Fruit fly (Drosophila melanogaster) whole organism, embryonic: Measurements from ENCODE around the gene BBIP1.

Experiments used
- Abd-B ChIP-seq: fragments of 200-800 bp; sonication (Bioruptor generic); optimal IDR thresholded peaks from 2 replicates; lab custom pipeline; 2018; ENCODE audit warnings: missing biosample characterization, mild to moderate bottlenecking, missing genetic modification characterization, moderate library complexity
- B-H2 ChIP-seq: fragments of 200-800 bp; sonication (Bioruptor generic); optimal IDR thresholded peaks from 2 replicates; lab custom pipeline; 2018; ENCODE audit warnings: missing biosample characterization, mild to moderate bottlenecking, missing genetic modification characterization
- CG10267 ChIP-seq: fragments of 200-800 bp; sonication (Bioruptor generic); optimal IDR thresholded peaks from 2 replicates; lab custom pipeline; 2018; ENCODE audit warnings: missing biosample characterization, mild to moderate bottlenecking, missing genetic modification characterization, moderate library complexity
- CG10431 ChIP-seq: fragments of 200-800 bp; sonication (Bioruptor generic); optimal IDR thresholded peaks from 3 replicates; lab custom pipeline; 2018; ENCODE audit warnings: missing biosample characterization, mild to moderate bottlenecking, missing genetic modification characterization
- CG11093 ChIP-seq: fragments of 200-800 bp; sonication (Bioruptor generic); IDR thresholded peaks from 3 replicates; pipeline ENCODE4 v1.3.6; 2022; ENCODE audit warnings: missing biosample characterization, missing genetic modification characterization
- CG11723 ChIP-seq: fragments of 200-800 bp; sonication (Bioruptor generic); optimal IDR thresholded peaks from 2 replicates; lab custom pipeline; 2017; ENCODE audit warnings: missing biosample characterization, mild to moderate bottlenecking, missing genetic modification characterization
- CG13424 ChIP-seq: fragments of 200-800 bp; sonication (Bioruptor generic); optimal IDR thresholded peaks from 2 replicates; lab custom pipeline; 2019; ENCODE audit warnings: missing biosample characterization, mild to moderate bottlenecking, missing genetic modification characterization, moderate library complexity
- CG13624 ChIP-seq: fragments of 200-800 bp; sonication (Bioruptor generic); optimal IDR thresholded peaks from 2 replicates; lab custom pipeline; 2016; ENCODE audit warnings: missing biosample characterization, missing genetic modification characterization
- CG14050 ChIP-seq: fragments of 200-800 bp; sonication (Bioruptor generic); IDR thresholded peaks from 3 replicates; pipeline ENCODE4 v1.3.6; 2022; ENCODE audit warnings: missing biosample characterization, missing genetic modification characterization
- CG14667 ChIP-seq: fragments of 200-800 bp; sonication (Bioruptor generic); IDR thresholded peaks from 2 replicates; pipeline ENCODE4 v1.3.6; 2022; ENCODE audit warnings: missing biosample characterization, missing genetic modification characterization
- CG14965 ChIP-seq: fragments of 200-800 bp; sonication (Bioruptor generic); optimal IDR thresholded peaks from 2 replicates; lab custom pipeline; 2016; ENCODE audit warnings: missing biosample characterization, missing genetic modification characterization, borderline replicate concordance
- CG1529 ChIP-seq: fragments of 200-800 bp; sonication (Bioruptor generic); optimal IDR thresholded peaks from 3 replicates; lab custom pipeline; 2018; ENCODE audit warnings: missing biosample characterization, missing genetic modification characterization
- CG15601 ChIP-seq: fragments of 200-800 bp; sonication (Bioruptor generic); optimal IDR thresholded peaks from 3 replicates; lab custom pipeline; 2019; ENCODE audit warnings: missing biosample characterization, mild to moderate bottlenecking, missing genetic modification characterization, moderate library complexity
- CG16815 ChIP-seq: fragments of 200-800 bp; sonication (Bioruptor generic); optimal IDR thresholded peaks from 3 replicates; lab custom pipeline; 2017; ENCODE audit warnings: missing biosample characterization, mild to moderate bottlenecking, missing genetic modification characterization
- CG18011 ChIP-seq: fragments of 200-800 bp; sonication (Bioruptor generic); optimal IDR thresholded peaks from 2 replicates; lab custom pipeline; 2017; ENCODE audit warnings: missing biosample characterization, missing genetic modification characterization, mild to moderate bottlenecking, moderate library complexity, missing genotype
- CG31441 ChIP-seq: fragments of 200-800 bp; sonication (Bioruptor generic); IDR thresholded peaks from 2 replicates; pipeline ENCODE4 v1.3.6; 2022; ENCODE audit warnings: missing biosample characterization, missing genetic modification characterization
- CG6272 ChIP-seq: fragments of 200-800 bp; sonication (Bioruptor generic); IDR thresholded peaks from 2 replicates; pipeline ENCODE4 v1.3.6; 2022; ENCODE audit warnings: missing biosample characterization, missing genetic modification characterization
- CG7839 ChIP-seq: fragments of 200-800 bp; sonication (Bioruptor generic); optimal IDR thresholded peaks from 3 replicates; lab custom pipeline; 2018; ENCODE audit warnings: missing biosample characterization, mild to moderate bottlenecking, missing genetic modification characterization, moderate library complexity
- CG8924 ChIP-seq: fragments of 200-800 bp; optimal IDR thresholded peaks from 3 replicates; lab custom pipeline; 2019; ENCODE audit warnings: missing biosample characterization, mild to moderate bottlenecking, missing genetic modification characterization, moderate library complexity
- D ChIP-seq, 2 experiments: fragments of 200-800 bp in 1 of 2; fragments of >200 bp in 1 of 2; sonication (Bioruptor generic) in 1 of 2; optimal IDR thresholded peaks; 2 replicates in 1 of 2; 3 replicates in 1 of 2; lab custom pipeline; 2017; ENCODE audit warnings: mild to moderate bottlenecking in 1 of 2, missing biosample characterization in 1 of 2, missing genetic modification characterization in 1 of 2, missing genetic modification reagents in 1 of 2
- Dip3 ChIP-seq: fragments of 200-800 bp; sonication (Bioruptor generic); optimal IDR thresholded peaks from 3 replicates; lab custom pipeline; 2016; ENCODE audit warnings: missing biosample characterization, missing genetic modification characterization
- Doc3 ChIP-seq: fragments of 200-800 bp; sonication (Bioruptor generic); IDR thresholded peaks from 3 replicates; pipeline ENCODE4 v1.3.6; 2022; ENCODE audit warnings: missing biosample characterization, missing genetic modification characterization; ENCODE audit not compliant: partially characterized antibody
- Fer3 ChIP-seq: fragments of 200-800 bp; sonication (Bioruptor generic); optimal IDR thresholded peaks from 2 replicates; lab custom pipeline; 2018; ENCODE audit warnings: missing biosample characterization, mild to moderate bottlenecking, missing genetic modification characterization, moderate library complexity
- NK7.1 ChIP-seq: fragments of 200-800 bp; sonication (Bioruptor generic); optimal IDR thresholded peaks from 3 replicates; lab custom pipeline; 2016; ENCODE audit warnings: missing biosample characterization, missing genetic modification characterization
- Nf-YB ChIP-seq: fragments of 200-800 bp; sonication (Bioruptor generic); optimal IDR thresholded peaks from 3 replicates; lab custom pipeline; 2019; ENCODE audit warnings: missing biosample characterization, mild to moderate bottlenecking, missing genetic modification characterization, moderate library complexity
- NfI ChIP-seq: fragments of 200-800 bp; sonication (Bioruptor generic); optimal IDR thresholded peaks from 3 replicates; lab custom pipeline; 2018; ENCODE audit warnings: missing biosample characterization, mild to moderate bottlenecking, missing genetic modification characterization, moderate library complexity
- Pdp1 ChIP-seq, 2 experiments: fragments of 200-800 bp; sonication (Bioruptor generic); optimal IDR thresholded peaks; 3 replicates each; lab custom pipeline; 2016; ENCODE audit warnings: missing biosample characterization in 2 of 2, missing genetic modification characterization in 2 of 2, mild to moderate bottlenecking in 1 of 2, moderate library complexity in 1 of 2
- Scr ChIP-seq: fragments of 200-800 bp; sonication (Bioruptor generic); IDR thresholded peaks from 2 replicates; pipeline ENCODE4 v1.3.6; 2022; ENCODE audit warnings: missing biosample characterization, missing genetic modification characterization; ENCODE audit not compliant: partially characterized antibody
- Sry-δ ChIP-seq: fragments of 200-800 bp; sonication (Bioruptor generic); optimal IDR thresholded peaks from 2 replicates; lab custom pipeline; 2016; ENCODE audit warnings: missing biosample characterization, missing genetic modification characterization
- YL-1 ChIP-seq: fragments of 200-800 bp; sonication (Bioruptor generic); optimal IDR thresholded peaks from 3 replicates; lab custom pipeline; 2017; ENCODE audit warnings: missing biosample characterization, mild to moderate bottlenecking, missing genetic modification characterization
- ac ChIP-seq: fragments of 200-800 bp; sonication (Bioruptor generic); optimal IDR thresholded peaks from 3 replicates; lab custom pipeline; 2017; ENCODE audit warnings: missing biosample characterization, mild to moderate bottlenecking, missing genetic modification characterization
- aop ChIP-seq: fragments of 200-800 bp; sonication (Bioruptor generic); IDR thresholded peaks from 2 replicates; pipeline ENCODE4 v1.3.6; 2022; ENCODE audit warnings: missing biosample characterization, missing genetic modification characterization
- chif ChIP-seq, 2 experiments: fragments of 200-800 bp; sonication (Bioruptor generic); optimal IDR thresholded peaks; 3 replicates each; lab custom pipeline; 2016; ENCODE audit warnings: missing biosample characterization in 2 of 2, missing genetic modification characterization in 2 of 2
- crol ChIP-seq: fragments of 200-800 bp; sonication (Bioruptor generic); IDR thresholded peaks from 2 replicates; pipeline ENCODE4 v1.3.6; 2022; ENCODE audit warnings: missing biosample characterization, missing genetic modification characterization
- dysf ChIP-seq: fragments of 200-800 bp; sonication (Bioruptor generic); IDR thresholded peaks from 3 replicates; pipeline ENCODE4 v1.3.6; 2022; ENCODE audit warnings: missing biosample characterization, missing genetic modification characterization
- gce ChIP-seq: fragments of 200-800 bp; sonication (Bioruptor generic); IDR thresholded peaks from 3 replicates; pipeline ENCODE4 v1.3.6; 2022; ENCODE audit warnings: missing biosample characterization, missing genetic modification characterization
- gfzf ChIP-seq: fragments of 200-800 bp; sonication (Bioruptor generic); optimal IDR thresholded peaks from 2 replicates; lab custom pipeline; 2016; ENCODE audit warnings: missing biosample characterization, mild to moderate bottlenecking, missing genetic modification characterization, moderate library complexity
- gsb-n ChIP-seq: fragments of 200-800 bp; sonication (Bioruptor generic); optimal IDR thresholded peaks from 3 replicates; lab custom pipeline; 2018; ENCODE audit warnings: missing biosample characterization, mild to moderate bottlenecking, missing genetic modification characterization
- lmd ChIP-seq: fragments of 200-800 bp; sonication (Bioruptor generic); IDR thresholded peaks from 2 replicates; pipeline ENCODE4 v1.3.6; 2022; ENCODE audit warnings: missing biosample characterization, missing genetic modification characterization
- maf-S ChIP-seq: fragments of 200-800 bp; sonication (Bioruptor generic); optimal IDR thresholded peaks from 2 replicates; lab custom pipeline; 2016; ENCODE audit warnings: missing biosample characterization, missing genetic modification characterization
- pita ChIP-seq: fragments of 200-800 bp; sonication (Bioruptor generic); optimal IDR thresholded peaks from 2 replicates; lab custom pipeline; 2017; ENCODE audit warnings: missing biosample characterization, mild to moderate bottlenecking, missing genetic modification characterization
- psq ChIP-seq: fragments of 200-800 bp; sonication (Bioruptor generic); optimal IDR thresholded peaks from 2 replicates; lab custom pipeline; 2017; ENCODE audit warnings: missing biosample characterization, missing genetic modification characterization
- rib ChIP-seq: fragments of 200-800 bp; sonication (Bioruptor generic); IDR thresholded peaks from 2 replicates; pipeline ENCODE4 v1.3.6; 2022; ENCODE audit warnings: missing biosample characterization, missing genetic modification characterization
- ro ChIP-seq: fragments of 200-800 bp; sonication (Bioruptor generic); IDR thresholded peaks from 2 replicates; pipeline ENCODE4 v1.3.6; 2022; ENCODE audit warnings: missing biosample characterization, missing genetic modification characterization
- run ChIP-seq: fragments of 200-800 bp; sonication (Bioruptor generic); optimal IDR thresholded peaks from 3 replicates; lab custom pipeline; 2018; ENCODE audit warnings: missing biosample characterization, mild to moderate bottlenecking, missing genetic modification characterization
- tna ChIP-seq: fragments of 200-800 bp; sonication (Bioruptor generic); IDR thresholded peaks from 2 replicates; pipeline ENCODE4 v1.3.6; 2022; ENCODE audit warnings: missing biosample characterization, missing genetic modification characterization; ENCODE audit not compliant: partially characterized antibody
- twi ChIP-seq: fragments of 200-800 bp; optimal IDR thresholded peaks from 2 replicates; lab custom pipeline; 2019; ENCODE audit warnings: missing biosample characterization, mild to moderate bottlenecking, missing genetic modification characterization, moderate library complexity
- unpg ChIP-seq: fragments of 200-800 bp; sonication (Bioruptor generic); optimal IDR thresholded peaks from 3 replicates; lab custom pipeline; 2018; ENCODE audit warnings: missing biosample characterization, mild to moderate bottlenecking, missing genetic modification characterization, moderate library complexity
- zen2 ChIP-seq: fragments of 200-800 bp; sonication (Bioruptor generic); IDR thresholded peaks from 3 replicates; pipeline ENCODE4 v1.3.6; 2022; ENCODE audit warnings: missing biosample characterization, missing genetic modification characterization; ENCODE audit not compliant: partially characterized antibody

BBIP1 gene

dm6 chr3R:9393542-9394025 is 10.6 kb upstream of the BBIP1 start (continued):
- TF ChIP-seq Doc3 (GFP tag; lab: Robert Waterston, UW) (no peak), Pdp1 (GFP tag; optimal IDR thresholded peaks at IDR 0.05; lab: Kevin White, UChicago) (peak in 1 of 2 experiments; percentile 44), psq (GFP tag; lab: Kevin White, UChicago) (no peak), lmd (GFP tag; lab: Robert Waterston, UW) (peak; percentile 64), NfI (peak; percentile 55), CG15601 (tag; lab: Kevin White, UChicago) (peak; percentile 82), unpg (peak; percentile 79), CG14050 (no peak), CG1529 (GFP tag; lab: Kevin White, UChicago) (peak; percentile 67), D (optimal IDR thresholded peaks at IDR 0.05; lab: Kevin White, UChicago) (no peak), D (GFP tag; optimal IDR thresholded peaks at IDR 0.05; lab: Kevin White, UChicago) (peak; percentile 80), Sry-δ (GFP tag; lab: Kevin White, UChicago) (no peak), tna (GFP tag; lab: Robert Waterston, UW) (no peak), ro (no peak), Scr (GFP tag; lab: Robert Waterston, UW) (no peak), CG8924 (tag; lab: Kevin White, UChicago) (peak; percentile 79), chif (GFP tag; optimal IDR thresholded peaks at IDR 0.05; lab: Kevin White, UChicago) (peak; percentile 39 to 56), B-H2 (GFP tag; lab: Kevin White, UChicago) (no peak), CG13424 (tag; lab: Kevin White, UChicago) (peak; percentile 71), rib (GFP tag; lab: Robert Waterston, UW) (peak; percentile 29; the same call in 1 of the 2 replicates), dysf (GFP tag; lab: Robert Waterston, UW) (peak; percentile 73), CG14965 (GFP tag; lab: Kevin White, UChicago) (no peak), Fer3 (tag; lab: Kevin White, UChicago) (peak; percentile 51), Dip3 (no peak), run (no peak), NK7.1 (GFP tag; lab: Kevin White, UChicago) (peak; percentile 0), CG6272 (no peak), gce (GFP tag; lab: Robert Waterston, UW) (peak; percentile 70; the same call in 2 of the 3 replicates), CG16815 (peak; percentile 64), CG14667 (GFP tag; lab: Robert Waterston, UW) (peak; percentile 50; the same call in 1 of the 2 replicates), CG10431 (GFP tag; lab: Kevin White, UChicago) (peak; percentile 61), CG31441 (peak; percentile 72), aop (GFP tag; lab: Robert Waterston, UW) (0 out of 2 replicates have a peak, but pooled peaks have one; percentile 23), CG13624 (no peak), CG11093 (GFP tag; lab: Robert Waterston, UW) (peak; percentile 55; the same call in 1 of the 3 replicates), maf-S (GFP tag; lab: Kevin White, UChicago) (no peak), crol (GFP tag; lab: Robert Waterston, UW) (peak; percentile 61), twi (tag; lab: Kevin White, UChicago) (peak; percentile 76), gfzf (GFP tag; lab: Kevin White, UChicago) (no peak), ac (GFP tag; lab: Kevin White, UChicago) (peak; percentile 84), zen2 (GFP tag; lab: Robert Waterston, UW) (no peak), Abd-B (GFP tag; lab: Kevin White, UChicago) (peak; percentile 28), gsb-n (tag; lab: Kevin White, UChicago) (peak; percentile 80), CG18011 (GFP tag; lab: Kevin White, UChicago) (peak; percentile 7), CG7839 (peak; percentile 76), Nf-YB (peak; percentile 62), pita (GFP tag; lab: Kevin White, UChicago) (no peak), CG11723 (GFP tag; lab: Kevin White, UChicago) (peak; percentile 54), YL-1 (GFP tag; lab: Kevin White, UChicago) (peak; percentile 54), CG10267 (tag; lab: Kevin White, UChicago) (peak; percentile 65)
